Worm (Caenorhabditis elegans): ENCODE results near the gene T01C3.3.
"Not testable (repeated sequence)": the region's sequence is repeated elsewhere in the genome, so short reads cannot be mapped to it uniquely, and the experiment has no call there.

DNA sequence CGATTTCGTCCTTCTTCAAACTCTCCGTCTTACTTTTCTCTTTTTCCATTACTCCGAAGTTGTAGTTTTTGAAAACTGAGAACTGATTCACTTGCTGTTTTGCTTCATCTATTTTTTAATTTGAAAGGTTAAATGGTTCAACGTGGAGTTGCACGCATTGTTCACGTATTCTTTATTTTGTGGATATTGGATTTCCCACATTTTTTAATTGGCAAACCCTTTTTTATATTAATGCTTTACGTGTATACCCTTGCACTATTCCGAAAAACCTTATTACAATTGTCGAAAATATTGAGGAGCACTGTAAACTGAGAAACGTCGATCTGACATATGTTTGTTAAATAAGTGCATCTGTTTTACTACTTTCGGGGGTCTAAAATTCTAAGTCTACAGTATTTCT is 44.3 kb upstream of the T01C3.3 start, which contains the start of gene melo-3:
- not testable (repeated sequence) for TF ChIP-seq dao-5, W03F9.2 (tag; optimal IDR thresholded peaks at IDR 0.05)

All from whole organism, L4/young adult.